Worm (Caenorhabditis elegans) whole organism, early embryonic: Measurements from ENCODE around the gene dgn-2.

Experiments used
- B0310.2 ChIP-seq: sonication (generic microtip); optimal IDR thresholded peaks from 2 replicates; lab custom pipeline; 2016; ENCODE audit warnings: mild to moderate bottlenecking, missing genetic modification characterization, missing compliant biosample characterization
- F13C5.2 ChIP-seq: sonication (generic microtip); optimal IDR thresholded peaks from 2 replicates; lab custom pipeline; 2017; ENCODE audit warnings: mild to moderate bottlenecking, missing genetic modification characterization, inconsistent platforms, missing compliant biosample characterization
- ama-1 ChIP-seq: fragments of 150-350 bp; optimal IDR thresholded peaks from 2 replicates; lab custom pipeline; 2014
- ceh-13 ChIP-seq: fragments of 200-800 bp; sonication (Bioruptor generic); optimal IDR thresholded peaks from 2 replicates; lab custom pipeline; 2018; ENCODE audit warnings: mild to moderate bottlenecking, missing genetic modification characterization, missing compliant biosample characterization
- hmbx-1 ChIP-seq: sonication (generic microtip); optimal IDR thresholded peaks from 2 replicates; lab custom pipeline; 2016; ENCODE audit warnings: mild to moderate bottlenecking, missing genetic modification characterization, missing compliant biosample characterization
- hnd-1 ChIP-seq: sonication (generic microtip); optimal IDR thresholded peaks from 2 replicates; lab custom pipeline; 2016; ENCODE audit warnings: missing genetic modification characterization, missing compliant biosample characterization
- sea-1 ChIP-seq: fragments of 200-800 bp; sonication (Bioruptor generic); conservative IDR thresholded peaks from 2 replicates; pipeline ENCODE4 v1.3.6; 2022; ENCODE audit warnings: missing genetic modification characterization, missing compliant biosample characterization
- tbx-37 ChIP-seq: fragments of 200-800 bp; sonication (Bioruptor generic); conservative IDR thresholded peaks from 2 replicates; pipeline ENCODE4 v1.3.6; 2022; ENCODE audit warnings: missing genetic modification reagents, missing genetic modification characterization, missing compliant biosample characterization
- tra-4 ChIP-seq: sonication (generic microtip); optimal IDR thresholded peaks from 2 replicates; lab custom pipeline; 2017; ENCODE audit warnings: missing genetic modification characterization, missing compliant biosample characterization

ce11 chrX:1416776-1417354, 49.5 kb upstream of the dgn-2 start, which contains the start of the genes F19G12.4 and F19G12.8:
- TF ChIP-seq ama-1 (lab: Kevin White, UChicago) = no peak
- no peak for TF ChIP-seq ceh-13 (GFP tag; lab: Kevin White, UChicago)
- no peak for TF ChIP-seq tra-4 (tag; lab: Kevin White, UChicago)
- no peak for TF ChIP-seq tbx-37 (GFP tag; lab: Robert Waterston, UW)
- no peak for TF ChIP-seq sea-1 (GFP tag; lab: Robert Waterston, UW)
- no peak for TF ChIP-seq hmbx-1 (tag; lab: Kevin White, UChicago)
- TF ChIP-seq B0310.2 (tag; lab: Kevin White, UChicago) = no peak
- no peak for TF ChIP-seq hnd-1 (tag; lab: Kevin White, UChicago)
- TF ChIP-seq F13C5.2 = no peak
